Fruit fly (Drosophila melanogaster): ENCODE data around the gene Cyp4ac3.

- TF ChIP-seq kay (GFP tag; ENCODE audit: borderline replicate concordance) (no peak), tj (GFP tag; optimal IDR thresholded peaks at IDR 0.05) (no peak), toe (GFP tag; optimal IDR thresholded peaks at IDR 0.05) (no peak), Hr96 (GFP tag; optimal IDR thresholded peaks at IDR 0.05) (no peak), pad (GFP tag; optimal IDR thresholded peaks at IDR 0.05) (no peak), cic (GFP tag; optimal IDR thresholded peaks at IDR 0.05) (no peak), CG33017 (tag; optimal IDR thresholded peaks at IDR 0.05) (no peak), Crg-1 (GFP tag; optimal IDR thresholded peaks at IDR 0.05) (no peak), CG7101 (tag; optimal IDR thresholded peaks at IDR 0.05) (no peak), CG11617 (GFP tag; optimal IDR thresholded peaks at IDR 0.05) (no peak), Clk (GFP tag; optimal IDR thresholded peaks at IDR 0.05) (no peak), cnc (optimal IDR thresholded peaks at IDR 0.05) (no peak), CG5204 (GFP tag; optimal IDR thresholded peaks at IDR 0.05) (no peak), CG14711 (tag; optimal IDR thresholded peaks at IDR 0.05) (no peak)
Measured at dm6 chr2L:5291869-5292642, 23.8 kb downstream of the Cyp4ac3 start.

Measured in whole organism, adult.